Worm (Caenorhabditis elegans): ENCODE data around the gene C30G7.4.

C30G7.4 gene

ce11 chrV:14933450-14934218, 13.3 kb downstream of the C30G7.4 start:
- TF ChIP-seq flt-1 (GFP tag; IDR thresholded peaks at IDR 0.05) = no peak
- no peak for TF ChIP-seq ztf-29 (GFP tag; IDR thresholded peaks at IDR 0.05)
- TF ChIP-seq cog-1 (tag; optimal IDR thresholded peaks at IDR 0.05) = no peak
- TF ChIP-seq ref-1 (GFP tag; conservative IDR thresholded peaks at IDR 0.05) = no peak
- no peak for TF ChIP-seq klf-2 (GFP tag; conservative IDR thresholded peaks at IDR 0.05)
- TF ChIP-seq med-1 (GFP tag; optimal IDR thresholded peaks at IDR 0.05; ENCODE audit: insufficient read depth) = no peak
- no peak for TF ChIP-seq T22C8.4 (GFP tag; IDR thresholded peaks at IDR 0.05)
- no peak for TF ChIP-seq ztf-23 (GFP tag; IDR thresholded peaks at IDR 0.05)

- no peak for TF ChIP-seq flt-1 (GFP tag; IDR thresholded peaks at IDR 0.05)
- TF ChIP-seq ztf-29 (GFP tag; IDR thresholded peaks at IDR 0.05) = no peak
- no peak for TF ChIP-seq tab-1 (GFP tag; IDR thresholded peaks at IDR 0.05)
- no peak for TF ChIP-seq T22C8.4 (GFP tag; IDR thresholded peaks at IDR 0.05)
- TF ChIP-seq cog-1 (tag; optimal IDR thresholded peaks at IDR 0.05) = no peak
- TF ChIP-seq klf-2 (GFP tag; conservative IDR thresholded peaks at IDR 0.05) = no peak
- TF ChIP-seq ztf-23 (GFP tag; IDR thresholded peaks at IDR 0.05) = no peak
- no peak for TF ChIP-seq med-1 (GFP tag; optimal IDR thresholded peaks at IDR 0.05; ENCODE audit: insufficient read depth)
- TF ChIP-seq ref-1 (GFP tag; conservative IDR thresholded peaks at IDR 0.05) = no peak
Measured at ce11 chrV:14930168-14930567, 16.8 kb downstream of the C30G7.4 start.

- TF ChIP-seq med-1 (GFP tag; optimal IDR thresholded peaks at IDR 0.05; ENCODE audit: insufficient read depth) (no peak), klf-2 (GFP tag; conservative IDR thresholded peaks at IDR 0.05) (no peak), ref-1 (GFP tag; conservative IDR thresholded peaks at IDR 0.05) (no peak), tab-1 (GFP tag; IDR thresholded peaks at IDR 0.05) (no peak), cog-1 (tag; optimal IDR thresholded peaks at IDR 0.05) (no peak), T22C8.4 (GFP tag; IDR thresholded peaks at IDR 0.05) (no peak), ztf-29 (GFP tag; IDR thresholded peaks at IDR 0.05) (no peak), flt-1 (GFP tag; IDR thresholded peaks at IDR 0.05) (no peak), ztf-23 (GFP tag; IDR thresholded peaks at IDR 0.05) (no peak)
Measured at ce11 chrV:14928248-14928647, 18.7 kb downstream of the C30G7.4 start, which contains the start of gene srg-55. srg-55 (minus strand) TSS chrV:14928348.

- TF ChIP-seq flt-1 (GFP tag; IDR thresholded peaks at IDR 0.05) = no peak
- no peak for TF ChIP-seq klf-2 (GFP tag; conservative IDR thresholded peaks at IDR 0.05)
- no peak for TF ChIP-seq ztf-23 (GFP tag; IDR thresholded peaks at IDR 0.05)
- TF ChIP-seq med-1 (GFP tag; optimal IDR thresholded peaks at IDR 0.05; ENCODE audit: insufficient read depth) = no peak
- no peak for TF ChIP-seq T22C8.4 (GFP tag; IDR thresholded peaks at IDR 0.05)
- TF ChIP-seq ref-1 (GFP tag; conservative IDR thresholded peaks at IDR 0.05) = no peak
- TF ChIP-seq tab-1 (GFP tag; IDR thresholded peaks at IDR 0.05) = no peak
- TF ChIP-seq cog-1 (tag; optimal IDR thresholded peaks at IDR 0.05) = no peak
- no peak for TF ChIP-seq ztf-29 (GFP tag; IDR thresholded peaks at IDR 0.05)
Measured at ce11 chrV:14924104-14924503, 22.8 kb downstream of the C30G7.4 start, which contains the start of gene srg-54. srg-54 (minus strand) TSS chrV:14924204.

ce11 chrV:14921509-14921908, 25.4 kb downstream of the C30G7.4 start, which contains the start of gene zmp-4:
zmp-4 (minus strand) TSS chrV:14921609.
- TF ChIP-seq cog-1 (tag; optimal IDR thresholded peaks at IDR 0.05) (no peak), ztf-29 (GFP tag; IDR thresholded peaks at IDR 0.05) (no peak), T22C8.4 (GFP tag; IDR thresholded peaks at IDR 0.05) (no peak), ztf-23 (GFP tag; IDR thresholded peaks at IDR 0.05) (no peak), ref-1 (GFP tag; conservative IDR thresholded peaks at IDR 0.05) (no peak), tab-1 (GFP tag; IDR thresholded peaks at IDR 0.05) (no peak), flt-1 (GFP tag; IDR thresholded peaks at IDR 0.05) (no peak), klf-2 (GFP tag; conservative IDR thresholded peaks at IDR 0.05) (no peak), med-1 (GFP tag; optimal IDR thresholded peaks at IDR 0.05; ENCODE audit: insufficient read depth) (no peak)

ce11 chrV:14915599-14915998, 31.3 kb downstream of the C30G7.4 start, which contains the start of gene H12D21.11:
H12D21.11 (plus strand) TSS chrV:14915899.
- TF ChIP-seq ztf-23 (GFP tag; IDR thresholded peaks at IDR 0.05) (no peak), ref-1 (GFP tag; conservative IDR thresholded peaks at IDR 0.05) (no peak), ztf-29 (GFP tag; IDR thresholded peaks at IDR 0.05) (no peak), med-1 (GFP tag; optimal IDR thresholded peaks at IDR 0.05; ENCODE audit: insufficient read depth) (no peak), klf-2 (GFP tag; conservative IDR thresholded peaks at IDR 0.05) (no peak), flt-1 (GFP tag; IDR thresholded peaks at IDR 0.05) (no peak)

ce11 chrV:14910758-14911157, 36.2 kb downstream of the C30G7.4 start:
- TF ChIP-seq cog-1 (tag; optimal IDR thresholded peaks at IDR 0.05) (no peak), T22C8.4 (GFP tag; IDR thresholded peaks at IDR 0.05) (no peak), ref-1 (GFP tag; conservative IDR thresholded peaks at IDR 0.05) (no peak), med-1 (GFP tag; optimal IDR thresholded peaks at IDR 0.05; ENCODE audit: insufficient read depth) (no peak), tab-1 (GFP tag; IDR thresholded peaks at IDR 0.05) (no peak), flt-1 (GFP tag; IDR thresholded peaks at IDR 0.05) (no peak), klf-2 (GFP tag; conservative IDR thresholded peaks at IDR 0.05) (no peak), ztf-23 (GFP tag; IDR thresholded peaks at IDR 0.05) (no peak), ztf-29 (GFP tag; IDR thresholded peaks at IDR 0.05) (no peak)

- TF ChIP-seq ztf-29 (GFP tag; IDR thresholded peaks at IDR 0.05) (no peak), flt-1 (GFP tag; IDR thresholded peaks at IDR 0.05) (no peak), klf-2 (GFP tag; conservative IDR thresholded peaks at IDR 0.05) (no peak), tab-1 (GFP tag; IDR thresholded peaks at IDR 0.05) (no peak), T22C8.4 (GFP tag; IDR thresholded peaks at IDR 0.05) (no peak), med-1 (GFP tag; optimal IDR thresholded peaks at IDR 0.05; ENCODE audit: insufficient read depth) (no peak), cog-1 (tag; optimal IDR thresholded peaks at IDR 0.05) (no peak), ztf-23 (GFP tag; IDR thresholded peaks at IDR 0.05) (no peak), ref-1 (GFP tag; conservative IDR thresholded peaks at IDR 0.05) (no peak)
Measured at ce11 chrV:14909331-14909835, 37.5 kb downstream of the C30G7.4 start, which contains the start of gene H12D21.9. H12D21.9 (minus strand) TSS chrV:14909478.

ce11 chrV:14907445-14907844, 39.5 kb downstream of the C30G7.4 start:
- TF ChIP-seq ztf-29 (GFP tag; IDR thresholded peaks at IDR 0.05) = no peak
- no peak for TF ChIP-seq T22C8.4 (GFP tag; IDR thresholded peaks at IDR 0.05)
- TF ChIP-seq cog-1 (tag; optimal IDR thresholded peaks at IDR 0.05) = no peak
- TF ChIP-seq ref-1 (GFP tag; conservative IDR thresholded peaks at IDR 0.05) = no peak
- no peak for TF ChIP-seq klf-2 (GFP tag; conservative IDR thresholded peaks at IDR 0.05)
- TF ChIP-seq med-1 (GFP tag; optimal IDR thresholded peaks at IDR 0.05; ENCODE audit: insufficient read depth) = no peak

All from whole organism, midembryonic.